Worm (Caenorhabditis elegans): ENCODE measurements around the gene pitr-4.
A peak's percentile ranks its signal among the peaks of the same experiment; 100 is the strongest.

pitr-4 gene

ce11 chrV:9672495-9672894 lies 11.1 kb upstream of the pitr-4 start:
- no peak for TF ChIP-seq madf-6 (GFP tag; IDR thresholded peaks at IDR 0.05)
- no peak for TF ChIP-seq Y53F4B.3 (GFP tag; IDR thresholded peaks at IDR 0.05)
- TF ChIP-seq cebp-2 (GFP tag; IDR thresholded peaks at IDR 0.05) = no peak
- TF ChIP-seq nhr-80 (tag; optimal IDR thresholded peaks at IDR 0.05) = peak; percentile 3

- no peak for TF ChIP-seq madf-8 (GFP tag; conservative IDR thresholded peaks at IDR 0.05)
- no peak for TF ChIP-seq hrde-1 (tag; optimal IDR thresholded peaks at IDR 0.05; ENCODE audit: borderline replicate concordance)
- no peak for TF ChIP-seq attf-5 (GFP tag; optimal IDR thresholded peaks at IDR 0.05)
- TF ChIP-seq egl-44 (GFP tag; IDR thresholded peaks at IDR 0.05) = no peak
- TF ChIP-seq bed-2 (GFP tag; IDR thresholded peaks at IDR 0.05) = no peak
- TF ChIP-seq atf-7 (tag; optimal IDR thresholded peaks at IDR 0.05) = no peak
- TF ChIP-seq dox-1 (GFP tag; IDR thresholded peaks at IDR 0.05) = no peak
- no peak for TF ChIP-seq F57A8.1 (GFP tag; optimal IDR thresholded peaks at IDR 0.05)
- TF ChIP-seq Y53G8AR.9 (GFP tag; conservative IDR thresholded peaks at IDR 0.05) = no peak
- no peak for TF ChIP-seq lin-35 (GFP tag; optimal IDR thresholded peaks at IDR 0.05)
- TF ChIP-seq F55B11.4 (tag; optimal IDR thresholded peaks at IDR 0.05; ENCODE audit: borderline replicate concordance, insufficient read depth) = no peak
- TF ChIP-seq bed-1 (GFP tag; IDR thresholded peaks at IDR 0.05) = no peak
- no peak for TF ChIP-seq somi-1 (GFP tag; optimal IDR thresholded peaks at IDR 0.05)
- TF ChIP-seq cebp-2 (GFP tag; IDR thresholded peaks at IDR 0.05) = no peak
Observed at ce11 chrV:9666394-9666793, 5.0 kb upstream of the pitr-4 start, which contains the start of gene ZK287.1. TSS of gene ZK287.1 (plus strand) at chrV:9666694.

ce11 chrV:9664620-9665019 lies 3.2 kb upstream of the pitr-4 start:
- TF ChIP-seq ZK185.1 (tag; optimal IDR thresholded peaks at IDR 0.05; ENCODE audit: poor library complexity, severe bottlenecking) = peak; percentile 21
- peak; percentile 5 for TF ChIP-seq K12H6.12 (tag; optimal IDR thresholded peaks at IDR 0.05)
- TF ChIP-seq ama-1 (optimal IDR thresholded peaks at IDR 0.05) = no peak
- TF ChIP-seq ama-1 (GFP tag; optimal IDR thresholded peaks at IDR 0.05) = no peak
- TF ChIP-seq efl-1 (GFP tag; optimal IDR thresholded peaks at IDR 0.05) = no peak
- no peak for TF ChIP-seq mxl-1 (tag; optimal IDR thresholded peaks at IDR 0.05)
- no peak for TF ChIP-seq lag-1 (GFP tag; IDR thresholded peaks at IDR 0.05)
- 0 out of 2 replicates have a peak, but pooled peaks have one; percentile 28 for TF ChIP-seq Y56A3A.18 (GFP tag; IDR thresholded peaks at IDR 0.05)
- TF ChIP-seq sea-2 (GFP tag; IDR thresholded peaks at IDR 0.05) = no peak
- TF ChIP-seq rec-8 (tag; optimal IDR thresholded peaks at IDR 0.05) = no peak
- no peak for TF ChIP-seq ceh-58 (GFP tag; IDR thresholded peaks at IDR 0.05)
- no peak for TF ChIP-seq T07F8.4 (tag; optimal IDR thresholded peaks at IDR 0.05)

ce11 chrV:9663948-9664347 lies 2.5 kb upstream of the pitr-4 start:
- TF ChIP-seq ceh-27 (GFP tag; optimal IDR thresholded peaks at IDR 0.05) (no peak), F37B4.10 (GFP tag; IDR thresholded peaks at IDR 0.05) (no peak), unc-62 (GFP tag; optimal IDR thresholded peaks at IDR 0.05) (no peak), nhr-27 (tag; optimal IDR thresholded peaks at IDR 0.05) (no peak), zfh-2 (GFP tag; conservative IDR thresholded peaks at IDR 0.05) (no peak), chd-7 (tag; optimal IDR thresholded peaks at IDR 0.05) (no peak), let-607 (tag; optimal IDR thresholded peaks at IDR 0.05) (no peak), bed-2 (GFP tag; IDR thresholded peaks at IDR 0.05) (no peak), zim-3 (tag; optimal IDR thresholded peaks at IDR 0.05) (no peak), T26A5.8 (tag; optimal IDR thresholded peaks at IDR 0.05) (no peak), attf-3 (GFP tag; conservative IDR thresholded peaks at IDR 0.05) (no peak), ekl-4 (GFP tag; IDR thresholded peaks at IDR 0.05) (no peak), aptf-2 (GFP tag; conservative IDR thresholded peaks at IDR 0.05) (no peak), K11D2.4 (GFP tag; IDR thresholded peaks at IDR 0.05) (no peak), unc-130 (GFP tag; optimal IDR thresholded peaks at IDR 0.05) (no peak), ceh-58 (GFP tag; IDR thresholded peaks at IDR 0.05) (no peak)

Data from whole organism, young adult.